Fruit fly (Drosophila melanogaster) whole organism, wandering third instar larva: Measurements from ENCODE around the gene Nadsyn.

Source experiments
- Abd-B ChIP-seq: fragments of >200 bp; optimal IDR thresholded peaks from 2 replicates; lab custom pipeline; 2017; ENCODE audit warnings: missing biosample characterization, missing genetic modification characterization
- CG32264 ChIP-seq: fragments of 200-800 bp; sonication (Bioruptor generic); optimal IDR thresholded peaks from 2 replicates; lab custom pipeline; 2016; ENCODE audit warnings: missing biosample characterization, missing genetic modification characterization
- CG9705 ChIP-seq: fragments of 200-800 bp; sonication (Bioruptor generic); optimal IDR thresholded peaks from 2 replicates; lab custom pipeline; 2018; ENCODE audit warnings: missing biosample characterization, mild to moderate bottlenecking, missing genetic modification characterization
- CrebA ChIP-seq: fragments of 200-800 bp; sonication (Bioruptor generic); optimal IDR thresholded peaks from 2 replicates; lab custom pipeline; 2016; ENCODE audit warnings: missing biosample characterization, mild to moderate bottlenecking, missing genetic modification characterization, borderline replicate concordance
- Dfd ChIP-seq: fragments of >200 bp; optimal IDR thresholded peaks from 2 replicates; lab custom pipeline; 2017; ENCODE audit warnings: missing biosample characterization, missing genetic modification characterization
- GATAd ChIP-seq: sonication (Bioruptor generic); optimal IDR thresholded peaks from 2 replicates; lab custom pipeline; 2016; ENCODE audit warnings: missing biosample characterization, missing genetic modification characterization
- HLH106 ChIP-seq: fragments of 200-800 bp; optimal IDR thresholded peaks from 3 replicates; lab custom pipeline; 2019; ENCODE audit warnings: missing biosample characterization, mild to moderate bottlenecking, missing genetic modification characterization, moderate library complexity
- Hnf4 ChIP-seq: fragments of 200-800 bp; sonication (Bioruptor generic); optimal IDR thresholded peaks from 2 replicates; lab custom pipeline; 2016; ENCODE audit warnings: missing biosample characterization, mild to moderate bottlenecking, missing genetic modification characterization
- Hr78 ChIP-seq: fragments of >200 bp; optimal IDR thresholded peaks from 2 replicates; lab custom pipeline; 2017; ENCODE audit warnings: missing biosample characterization, missing genetic modification characterization
- Hr83 ChIP-seq: fragments of 200-300 bp; sonication (Bioruptor generic); optimal IDR thresholded peaks from 2 replicates; lab custom pipeline; 2016; ENCODE audit warnings: missing biosample characterization, mild to moderate bottlenecking, missing genetic modification characterization, moderate library complexity; ENCODE audit not compliant: poor library complexity, severe bottlenecking
- Jra ChIP-seq: sonication (Bioruptor generic); optimal IDR thresholded peaks from 2 replicates; lab custom pipeline; 2016; ENCODE audit warnings: missing biosample characterization, missing genetic modification characterization
- Mio ChIP-seq: sonication (Bioruptor generic); optimal IDR thresholded peaks from 2 replicates; lab custom pipeline; 2016; ENCODE audit warnings: missing biosample characterization, missing genetic modification characterization
- Myc ChIP-seq: fragments of >200 bp; optimal IDR thresholded peaks from 2 replicates; lab custom pipeline; 2017
- N ChIP-seq: fragments of >200 bp; optimal IDR thresholded peaks from 2 replicates; lab custom pipeline; 2018; ENCODE audit warnings: missing biosample characterization, missing external identifiers, missing genetic modification characterization
- OdsH ChIP-seq: fragments of 200-800 bp; sonication (Bioruptor generic); optimal IDR thresholded peaks from 2 replicates; lab custom pipeline; 2016; ENCODE audit warnings: missing biosample characterization, mild to moderate bottlenecking, missing genetic modification characterization
- Rel ChIP-seq, 2 experiments: fragments of 200-800 bp; sonication (Bioruptor generic) in 1 of 2; optimal IDR thresholded peaks; 2 replicates in 1 of 2; 3 replicates in 1 of 2; lab custom pipeline; 2016 to 2019; ENCODE audit warnings: mild to moderate bottlenecking in 2 of 2, missing biosample characterization in 2 of 2, missing genetic modification characterization in 2 of 2, moderate library complexity in 1 of 2
- Vsx2 ChIP-seq: fragments of 200-300, 225-300 bp; sonication (Bioruptor generic); optimal IDR thresholded peaks from 2 replicates; lab custom pipeline; 2018; ENCODE audit warnings: missing biosample characterization, missing genetic modification characterization; ENCODE audit not compliant: partially characterized antibody
- br ChIP-seq: fragments of 200-800 bp; sonication (Bioruptor generic); optimal IDR thresholded peaks from 2 replicates; lab custom pipeline; 2016; ENCODE audit warnings: missing biosample characterization, missing genetic modification characterization
- brk ChIP-seq: fragments of 200-800 bp; sonication (Bioruptor generic); optimal IDR thresholded peaks from 2 replicates; lab custom pipeline; 2016; ENCODE audit warnings: missing biosample characterization, mild to moderate bottlenecking, missing genetic modification characterization
- dl ChIP-seq, 2 experiments: fragments of 175-275, 200-275 bp in 1 of 2; fragments of 200-275 bp in 1 of 2; sonication (Bioruptor generic); optimal IDR thresholded peaks; lab custom pipeline; 2018; ENCODE audit warnings: mild to moderate bottlenecking in 2 of 2, missing biosample characterization in 2 of 2, missing genetic modification characterization in 2 of 2, moderate library complexity in 2 of 2; ENCODE audit not compliant: partially characterized antibody in 2 of 2, insufficient read depth in 1 of 2
- dmrt93B ChIP-seq: fragments of 200-800 bp; sonication (Bioruptor generic); optimal IDR thresholded peaks from 2 replicates; lab custom pipeline; 2018; ENCODE audit warnings: missing biosample characterization, mild to moderate bottlenecking, missing genetic modification characterization
- dsf ChIP-seq: sonication (Bioruptor generic); optimal IDR thresholded peaks from 2 replicates; lab custom pipeline; 2016; ENCODE audit warnings: missing biosample characterization, missing genetic modification characterization, borderline replicate concordance
- ey ChIP-seq: fragments of 200-800 bp; sonication (Bioruptor generic); optimal IDR thresholded peaks from 2 replicates; lab custom pipeline; 2016; ENCODE audit warnings: missing biosample characterization, missing genetic modification characterization
- fru ChIP-seq: fragments of 200-800 bp; sonication (Bioruptor generic); optimal IDR thresholded peaks from 3 replicates; lab custom pipeline; 2016; ENCODE audit warnings: missing biosample characterization, mild to moderate bottlenecking, missing genetic modification characterization
- h ChIP-seq: fragments of 200-800 bp; sonication (Bioruptor generic); optimal IDR thresholded peaks from 3 replicates; lab custom pipeline; 2016; ENCODE audit warnings: missing biosample characterization, mild to moderate bottlenecking, missing genetic modification characterization
- lola ChIP-seq: fragments of >200 bp; optimal IDR thresholded peaks from 2 replicates; lab custom pipeline; 2017; ENCODE audit warnings: missing biosample characterization, missing genetic modification characterization
- pan ChIP-seq: fragments of >200 bp; optimal IDR thresholded peaks from 2 replicates; lab custom pipeline; 2017
- psq ChIP-seq: fragments of 200-800 bp; sonication (Bioruptor generic); optimal IDR thresholded peaks from 3 replicates; lab custom pipeline; 2017; ENCODE audit warnings: missing biosample characterization, mild to moderate bottlenecking, missing genetic modification characterization, moderate library complexity
- rgr ChIP-seq: fragments of 200-800 bp; sonication (Bioruptor generic); optimal IDR thresholded peaks from 3 replicates; lab custom pipeline; 2016; ENCODE audit warnings: missing biosample characterization, mild to moderate bottlenecking, missing genetic modification characterization
- sage ChIP-seq: fragments of 200-800 bp; sonication (Bioruptor generic); optimal IDR thresholded peaks from 2 replicates; lab custom pipeline; 2016; ENCODE audit warnings: missing biosample characterization, mild to moderate bottlenecking, missing genetic modification characterization
- sv ChIP-seq: fragments of 200-800 bp; sonication (Bioruptor generic); optimal IDR thresholded peaks from 3 replicates; lab custom pipeline; 2016; ENCODE audit warnings: missing biosample characterization, missing genetic modification characterization
- tai ChIP-seq: sonication (Bioruptor generic); optimal IDR thresholded peaks from 2 replicates; lab custom pipeline; 2016; ENCODE audit warnings: missing biosample characterization, missing genetic modification characterization
- usp ChIP-seq: fragments of >200 bp; optimal IDR thresholded peaks from 2 replicates; lab custom pipeline; 2017; ENCODE audit warnings: missing biosample characterization, missing genetic modification characterization
- woc ChIP-seq: sonication (Bioruptor generic); optimal IDR thresholded peaks from 2 replicates; lab custom pipeline; 2016; ENCODE audit warnings: missing biosample characterization, mild to moderate bottlenecking, missing genetic modification characterization

Nadsyn gene

DNA sequence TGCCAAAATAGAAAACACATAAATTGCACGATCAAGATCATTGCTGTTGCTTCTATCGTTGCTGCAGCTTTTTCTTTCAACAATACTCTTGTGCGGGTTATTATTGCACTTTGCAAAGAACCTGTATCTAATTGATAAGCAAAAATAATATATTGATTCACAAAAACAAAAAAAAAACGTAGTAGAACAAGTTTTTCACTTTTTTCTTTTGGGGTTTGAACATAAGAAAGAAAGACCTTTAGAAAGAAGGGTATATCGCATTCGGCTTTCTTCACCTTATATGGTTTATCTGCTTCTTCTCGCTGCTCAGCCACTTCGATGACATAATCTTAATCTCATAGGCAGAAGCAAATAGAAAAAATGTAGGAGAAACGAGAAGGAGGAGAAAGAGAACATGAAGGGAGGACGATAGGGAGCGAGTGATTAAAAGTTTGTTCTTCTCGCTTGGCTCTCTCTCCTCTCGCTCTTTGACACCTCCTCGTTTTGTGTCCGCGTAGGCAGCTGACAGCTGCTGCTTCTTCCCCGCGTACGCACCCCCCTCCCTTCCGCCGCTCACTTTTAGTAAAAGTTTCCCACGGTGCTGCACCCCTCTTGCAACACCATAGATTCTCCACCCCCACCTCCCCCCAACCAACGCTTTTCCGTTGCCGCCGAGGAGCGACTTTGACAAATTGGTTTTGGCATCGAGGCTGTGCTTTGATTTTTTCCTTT, 19.2 kb downstream of the Nadsyn start:
- TF ChIP-seq psq (GFP tag; lab: Kevin White, UChicago) (no peak), rgr (GFP tag; lab: Kevin White, UChicago) (peak; percentile 10), br (GFP tag; lab: Kevin White, UChicago) (no peak)

DNA sequence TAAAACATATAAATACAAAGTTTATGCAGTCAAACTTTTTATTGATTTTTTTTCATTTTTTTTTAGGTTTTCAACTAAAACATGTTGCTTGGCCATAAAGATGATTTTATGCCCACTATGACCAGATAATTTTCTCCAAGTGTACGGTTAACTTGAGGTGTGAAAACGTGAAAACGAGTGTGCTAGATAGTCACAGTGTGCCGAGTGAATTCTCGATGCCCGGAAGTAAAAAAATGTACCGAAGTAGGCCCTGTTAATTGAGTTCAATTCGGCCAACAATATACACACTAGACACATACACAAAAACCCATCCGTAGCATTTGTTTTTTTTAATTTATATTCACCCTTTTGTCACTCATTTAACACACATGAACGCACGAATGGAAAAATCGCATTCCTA, 26.1 kb downstream of the Nadsyn start, which contains the start of gene Nna1:
Gene Nna1, plus strand, starts transcription at position 301 of the 400 bp plus-strand sequence.
- TF ChIP-seq usp (GFP tag; lab: Kevin White, UChicago) (no peak), sv (GFP tag; lab: Kevin White, UChicago) (no peak), woc (GFP tag; lab: Kevin White, UChicago) (no peak)

DNA sequence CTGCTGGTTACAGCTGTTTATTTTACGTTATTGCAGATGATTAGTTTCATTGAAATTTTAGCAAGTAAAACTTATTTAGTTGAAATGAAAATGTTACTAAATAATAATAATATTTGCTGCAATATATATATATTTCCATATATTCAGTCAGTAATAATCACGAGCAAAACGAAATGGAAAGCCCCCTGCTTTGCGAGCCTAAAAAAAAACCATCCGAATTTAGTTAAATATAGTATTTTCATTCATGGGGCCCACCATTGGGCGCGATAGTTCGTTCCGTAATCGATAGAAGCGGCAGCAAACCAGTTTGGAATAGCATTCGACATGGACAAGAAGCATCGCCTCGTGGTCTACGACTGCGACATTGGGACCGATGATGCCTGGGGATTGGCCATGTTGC, 35.4 kb downstream of the Nadsyn start, which contains the start of gene CG11158:
Gene CG11158, plus strand, starts transcription at position 301 of the 400 bp plus-strand sequence.
- TF ChIP-seq sage (GFP tag; lab: Kevin White, UChicago) (no peak), OdsH (no peak), Vsx2 (GFP tag; lab: Kevin White, UChicago) (no peak), psq (GFP tag; lab: Kevin White, UChicago) (no peak), h (GFP tag; lab: Kevin White, UChicago) (no peak), Jra (no peak), Myc (lab: Kevin White, UChicago) (no peak), Dfd (GFP tag; lab: Kevin White, UChicago) (no peak), usp (GFP tag; lab: Kevin White, UChicago) (no peak), dsf (GFP tag; lab: Kevin White, UChicago) (no peak), Hnf4 (no peak), rgr (GFP tag; lab: Kevin White, UChicago) (no peak), lola (GFP tag; lab: Kevin White, UChicago) (no peak), woc (GFP tag; lab: Kevin White, UChicago) (no peak), Mio (GFP tag; lab: Kevin White, UChicago) (no peak)

DNA sequence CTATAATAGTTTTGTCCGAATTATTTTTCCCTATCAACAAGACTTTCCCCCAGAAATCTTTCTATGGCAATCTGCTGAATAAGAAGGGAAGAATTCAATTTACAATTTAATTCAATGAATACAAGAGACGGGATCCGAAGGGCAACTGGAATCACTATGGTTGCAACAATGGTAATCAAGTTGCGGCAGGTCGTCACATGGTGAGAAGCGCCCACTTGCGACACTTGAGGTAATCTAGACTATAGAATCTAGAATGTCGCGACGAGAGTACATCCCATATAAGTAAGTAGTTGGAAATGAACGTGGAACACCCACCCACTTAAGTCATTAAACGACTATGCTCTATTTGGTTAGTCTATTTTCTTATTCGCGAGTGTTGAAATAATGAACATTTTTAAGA, 36.2 kb downstream of the Nadsyn start:
- no peak for TF ChIP-seq usp (GFP tag; lab: Kevin White, UChicago)
- no peak for TF ChIP-seq ey (GFP tag; lab: Kevin White, UChicago)
- no peak for TF ChIP-seq brk (GFP tag; lab: Kevin White, UChicago)
- no peak for TF ChIP-seq br (GFP tag; lab: Kevin White, UChicago)
- no peak for TF ChIP-seq tai (GFP tag; lab: Kevin White, UChicago)
- TF ChIP-seq woc (GFP tag; lab: Kevin White, UChicago) = no peak
- no peak for TF ChIP-seq Hr78 (GFP tag; lab: Kevin White, UChicago)
- no peak for TF ChIP-seq dmrt93B (GFP tag; lab: Kevin White, UChicago)
- no peak for TF ChIP-seq CG32264 (GFP tag; lab: Kevin White, UChicago)
- no peak for TF ChIP-seq lola (GFP tag; lab: Kevin White, UChicago)
- no peak for TF ChIP-seq Myc (lab: Kevin White, UChicago)
- TF ChIP-seq, all 38 proteins: peak for 0

DNA sequence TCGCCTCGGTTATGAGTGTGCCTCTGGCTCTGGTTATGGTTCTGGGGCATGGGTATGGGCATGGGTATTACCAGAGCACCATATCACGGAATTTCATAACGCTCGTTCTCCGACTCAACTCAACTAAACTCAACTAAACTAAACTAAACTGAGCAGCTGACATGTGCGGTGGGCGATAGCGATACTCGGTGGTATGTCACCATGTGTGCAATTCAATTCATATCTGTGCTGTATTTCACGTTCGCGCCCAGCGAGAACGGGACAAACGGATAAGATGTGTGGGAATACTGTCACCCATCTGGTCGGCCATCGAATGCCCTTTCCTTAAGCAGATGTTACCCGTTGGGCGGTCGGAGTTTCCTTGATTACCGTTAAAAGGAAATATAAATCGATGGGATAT, 37.8 kb downstream of the Nadsyn start, which contains the start of gene CG12177:
Gene CG12177, minus strand, starts transcription at position 239 of the 400 bp plus-strand sequence.
- TF ChIP-seq dsf (GFP tag; lab: Kevin White, UChicago) (no peak), h (GFP tag; lab: Kevin White, UChicago) (no peak), CG9705 (GFP tag; lab: Kevin White, UChicago) (no peak)

DNA sequence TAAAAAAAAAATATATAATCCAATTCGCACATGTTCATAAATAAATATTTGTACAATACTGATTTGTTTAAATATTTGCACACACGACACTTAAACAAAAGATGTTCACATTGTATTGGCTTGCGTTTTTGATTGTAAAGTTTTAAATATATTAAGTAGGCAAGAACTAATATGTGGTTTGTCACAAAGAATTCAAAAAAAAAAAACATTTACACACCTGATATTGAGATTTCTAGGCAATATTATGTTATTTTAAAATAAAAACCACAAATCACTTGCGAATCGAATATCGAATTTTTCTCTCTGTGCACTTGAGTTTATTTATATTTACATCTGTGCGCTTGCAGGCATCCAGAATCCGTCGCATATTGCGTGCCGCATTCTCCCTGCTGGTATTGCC, 38.5 kb downstream of the Nadsyn start:
- TF ChIP-seq Rel (GFP tag; optimal IDR thresholded peaks at IDR 0.05; lab: Kevin White, UChicago) = no peak
- no peak for TF ChIP-seq Rel (tag; optimal IDR thresholded peaks at IDR 0.05; lab: Kevin White, UChicago)
- no peak for TF ChIP-seq dl (GFP tag; optimal IDR thresholded peaks at IDR 0.05; lab: Kevin White, UChicago; ENCODE audit: insufficient read depth in 1 of 2, partially characterized antibody in 2 of 2)
- peak; percentile 48 for TF ChIP-seq ey (GFP tag; lab: Kevin White, UChicago)
- TF ChIP-seq rgr (GFP tag; lab: Kevin White, UChicago) = peak; percentile 74
- TF ChIP-seq fru (GFP tag; lab: Kevin White, UChicago) = peak; percentile 70
- no peak for TF ChIP-seq N (GFP tag; lab: Kevin White, UChicago)
- no peak for TF ChIP-seq GATAd (GFP tag; lab: Kevin White, UChicago)
- TF ChIP-seq HLH106 (tag; lab: Kevin White, UChicago) = peak; percentile 52
- no peak for TF ChIP-seq CrebA (GFP tag; lab: Kevin White, UChicago)
- no peak for TF ChIP-seq dsf (GFP tag; lab: Kevin White, UChicago)
- TF ChIP-seq Abd-B (GFP tag; lab: Kevin White, UChicago) = no peak
- peak; percentile 78 for TF ChIP-seq h (GFP tag; lab: Kevin White, UChicago)
- peak; percentile 44 for TF ChIP-seq br (GFP tag; lab: Kevin White, UChicago)
- peak; percentile 19 for TF ChIP-seq brk (GFP tag; lab: Kevin White, UChicago)
- TF ChIP-seq CG32264 (GFP tag; lab: Kevin White, UChicago) = peak; percentile 9
- TF ChIP-seq usp (GFP tag; lab: Kevin White, UChicago) = no peak
- no peak for TF ChIP-seq Dfd (GFP tag; lab: Kevin White, UChicago)
- TF ChIP-seq woc (GFP tag; lab: Kevin White, UChicago) = peak; percentile 27
- TF ChIP-seq pan (lab: Kevin White, UChicago) = no peak
- TF ChIP-seq dmrt93B (GFP tag; lab: Kevin White, UChicago) = peak; percentile 45
- no peak for TF ChIP-seq Jra
- TF ChIP-seq tai (GFP tag; lab: Kevin White, UChicago) = no peak
- peak; percentile 49 for TF ChIP-seq psq (GFP tag; lab: Kevin White, UChicago)
- TF ChIP-seq Mio (GFP tag; lab: Kevin White, UChicago) = no peak
- TF ChIP-seq Hr83 (GFP tag; lab: Kevin White, UChicago) = no peak
